Fruit fly (Drosophila melanogaster): Measurements from ENCODE around the gene CG6999.
A peak's percentile ranks its signal among the peaks of the same experiment; 100 is the strongest.

Gene CG6999

dm6 chrX:9043711-9044505 lies 44.3 kb upstream of the CG6999 start:
- TF ChIP-seq foxo (GFP tag; optimal IDR thresholded peaks at IDR 0.05) (no peak), Myc (optimal IDR thresholded peaks at IDR 0.05) (no peak), Rel (GFP tag; optimal IDR thresholded peaks at IDR 0.05) (no peak), Rel (tag; optimal IDR thresholded peaks at IDR 0.05) (no peak), Hnf4 (GFP tag; optimal IDR thresholded peaks at IDR 0.05) (no peak), fru (GFP tag; optimal IDR thresholded peaks at IDR 0.05) (no peak), GATAd (GFP tag; optimal IDR thresholded peaks at IDR 0.05) (no peak), lola (GFP tag; optimal IDR thresholded peaks at IDR 0.05) (no peak), dsf (GFP tag; optimal IDR thresholded peaks at IDR 0.05; ENCODE audit: borderline replicate concordance) (no peak)

DNA sequence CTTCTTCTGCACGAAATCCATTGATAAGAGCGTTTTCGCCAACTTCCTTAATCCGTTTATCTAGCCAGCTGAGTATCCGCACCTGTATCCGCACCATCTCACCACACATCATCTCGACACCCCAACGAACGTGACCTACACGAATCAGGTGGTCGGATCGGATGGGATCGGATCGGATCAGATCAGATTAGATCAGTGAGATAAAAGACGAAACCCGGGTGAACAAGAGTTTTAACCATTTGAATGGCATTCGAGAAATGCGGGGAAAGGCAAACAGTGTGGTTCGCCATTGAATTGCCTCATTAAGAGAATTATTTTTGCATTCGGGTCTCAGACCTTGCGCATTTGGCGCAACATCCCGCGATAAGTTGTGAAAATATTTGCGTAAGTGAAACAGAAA lies 43.3 kb upstream of the CG6999 start:
- TF ChIP-seq dl (GFP tag; optimal IDR thresholded peaks at IDR 0.05; ENCODE audit: insufficient read depth in 1 of 2, partially characterized antibody in 2 of 2) (no peak), GATAd (GFP tag; optimal IDR thresholded peaks at IDR 0.05) (no peak), OdsH (GFP tag; optimal IDR thresholded peaks at IDR 0.05) (no peak), Hr83 (GFP tag; optimal IDR thresholded peaks at IDR 0.05; ENCODE audit: poor library complexity, severe bottlenecking) (peak; percentile 7), Sp1 (GFP tag; optimal IDR thresholded peaks at IDR 0.05) (peak; percentile 3), pan (optimal IDR thresholded peaks at IDR 0.05) (no peak), Hnf4 (GFP tag; optimal IDR thresholded peaks at IDR 0.05) (no peak), dmrt93B (GFP tag; optimal IDR thresholded peaks at IDR 0.05) (no peak), rgr (GFP tag; optimal IDR thresholded peaks at IDR 0.05) (peak; percentile 1)

- peak; percentile 28 for TF ChIP-seq fru (GFP tag; optimal IDR thresholded peaks at IDR 0.05)
- TF ChIP-seq Dfd (GFP tag; optimal IDR thresholded peaks at IDR 0.05): no peak
- no peak for TF ChIP-seq Abd-B (GFP tag; optimal IDR thresholded peaks at IDR 0.05)
- TF ChIP-seq psq (GFP tag; optimal IDR thresholded peaks at IDR 0.05): peak; percentile 13
- peak; percentile 14 for TF ChIP-seq br (GFP tag; optimal IDR thresholded peaks at IDR 0.05)
- TF ChIP-seq Mio (GFP tag; optimal IDR thresholded peaks at IDR 0.05): no peak
- TF ChIP-seq Sp1 (GFP tag; optimal IDR thresholded peaks at IDR 0.05): no peak
- TF ChIP-seq CrebA (GFP tag; optimal IDR thresholded peaks at IDR 0.05; ENCODE audit: borderline replicate concordance): no peak
- TF ChIP-seq CG32264 (GFP tag; optimal IDR thresholded peaks at IDR 0.05): no peak
- TF ChIP-seq ey (GFP tag; optimal IDR thresholded peaks at IDR 0.05): peak; percentile 12
- no peak for TF ChIP-seq GATAd (GFP tag; optimal IDR thresholded peaks at IDR 0.05)
- TF ChIP-seq N (GFP tag; optimal IDR thresholded peaks at IDR 0.05): no peak
- TF ChIP-seq sv (GFP tag; optimal IDR thresholded peaks at IDR 0.05): no peak
- TF ChIP-seq brk (GFP tag; optimal IDR thresholded peaks at IDR 0.05): no peak
- TF ChIP-seq HLH106 (tag; optimal IDR thresholded peaks at IDR 0.05): no peak
- no peak for TF ChIP-seq rgr (GFP tag; optimal IDR thresholded peaks at IDR 0.05)
- no peak for TF ChIP-seq Dif (GFP tag; optimal IDR thresholded peaks at IDR 0.05; ENCODE audit: partially characterized antibody)
- no peak for TF ChIP-seq usp (GFP tag; optimal IDR thresholded peaks at IDR 0.05)
- TF ChIP-seq h (GFP tag; optimal IDR thresholded peaks at IDR 0.05): peak; percentile 8
- peak in 1 of 2 experiments; percentile 22 for TF ChIP-seq foxo (GFP tag; optimal IDR thresholded peaks at IDR 0.05)
These were observed 41.7 kb upstream of the CG6999 start for dm6 chrX:9046383-9046941.

DNA sequence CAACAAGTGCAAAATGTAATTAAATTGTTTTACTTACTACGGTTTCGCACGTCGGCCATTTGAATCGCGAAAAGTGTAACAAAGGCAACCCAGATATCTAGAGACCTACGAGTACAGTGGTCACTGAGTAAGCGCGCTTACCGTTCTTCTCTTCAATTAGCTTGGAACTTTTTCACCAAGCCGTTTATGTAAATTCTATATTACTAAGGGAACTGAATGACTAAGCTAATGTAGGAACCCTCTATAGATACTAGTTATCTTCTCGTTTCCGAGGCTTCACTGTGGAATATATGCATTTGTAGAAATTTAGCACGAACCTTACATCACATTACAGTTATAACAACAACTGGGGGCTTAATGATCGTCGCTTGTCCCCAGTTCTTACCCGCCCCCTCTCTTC lies 41.2 kb upstream of the CG6999 start:
- no peak for TF ChIP-seq usp (GFP tag; optimal IDR thresholded peaks at IDR 0.05)
- peak in 1 of 2 experiments; percentile 32 for TF ChIP-seq foxo (GFP tag; optimal IDR thresholded peaks at IDR 0.05)
- TF ChIP-seq rgr (GFP tag; optimal IDR thresholded peaks at IDR 0.05): no peak
- TF ChIP-seq sv (GFP tag; optimal IDR thresholded peaks at IDR 0.05): no peak
- TF ChIP-seq OdsH (GFP tag; optimal IDR thresholded peaks at IDR 0.05): peak; percentile 6
- TF ChIP-seq HLH106 (tag; optimal IDR thresholded peaks at IDR 0.05): peak; percentile 13
- TF ChIP-seq h (GFP tag; optimal IDR thresholded peaks at IDR 0.05): peak; percentile 0

All from whole organism, wandering third instar larva.